Fruit fly (Drosophila melanogaster) whole organism, embryonic: ENCODE results near the gene CCDC53.

ENCODE experiments used
- ATbp ChIP-seq: fragments of 200-800 bp; sonication (Bioruptor generic); optimal IDR thresholded peaks from 2 replicates; lab custom pipeline; 2017; ENCODE audit warnings: missing biosample characterization, mild to moderate bottlenecking, missing genetic modification characterization, missing genetic modification reagents
- Bdp1 ChIP-seq: fragments of 200-800 bp; sonication (Bioruptor generic); optimal IDR thresholded peaks from 3 replicates; lab custom pipeline; 2016; ENCODE audit warnings: missing biosample characterization, missing genetic modification characterization
- C15 ChIP-seq: fragments of 200-800 bp; sonication (Bioruptor generic); IDR thresholded peaks from 3 replicates; pipeline ENCODE4 v1.3.6; 2022; ENCODE audit warnings: missing biosample characterization, missing genetic modification characterization
- CG11085 ChIP-seq: fragments of 200-800 bp; sonication (Bioruptor generic); IDR thresholded peaks from 2 replicates; pipeline ENCODE4 v1.3.6; 2022; ENCODE audit warnings: missing biosample characterization, missing genetic modification characterization
- CG1233 ChIP-seq: fragments of 200-800 bp; sonication (Bioruptor generic); optimal IDR thresholded peaks from 4 replicates; lab custom pipeline; 2018; ENCODE audit warnings: missing biosample characterization, mild to moderate bottlenecking, missing genetic modification characterization
- CG14710 ChIP-seq: fragments of 200-800 bp; sonication (Bioruptor generic); optimal IDR thresholded peaks from 3 replicates; lab custom pipeline; 2019; ENCODE audit warnings: missing biosample characterization, mild to moderate bottlenecking, missing genetic modification characterization, moderate library complexity
- CG14860 ChIP-seq: fragments of 200-800 bp; sonication (Bioruptor generic); IDR thresholded peaks from 3 replicates; pipeline ENCODE4 v1.3.6; 2022; ENCODE audit warnings: missing biosample characterization, missing genetic modification characterization; ENCODE audit not compliant: partially characterized antibody
- CG16813 ChIP-seq: fragments of 200-800 bp; sonication (Bioruptor generic); IDR thresholded peaks from 3 replicates; pipeline ENCODE4 v1.3.6; 2022; ENCODE audit warnings: missing biosample characterization, missing genetic modification characterization; ENCODE audit not compliant: partially characterized antibody
- CG17829 ChIP-seq: fragments of 200-800 bp; optimal IDR thresholded peaks from 2 replicates; lab custom pipeline; 2019; ENCODE audit warnings: missing biosample characterization, mild to moderate bottlenecking, missing genetic modification characterization, moderate library complexity
- CG18476 ChIP-seq: fragments of 200-800 bp; sonication (Bioruptor generic); optimal IDR thresholded peaks from 2 replicates; lab custom pipeline; 2016; ENCODE audit warnings: missing biosample characterization, mild to moderate bottlenecking, missing genetic modification characterization
- CG18599 ChIP-seq: fragments of 200-800 bp; sonication (Bioruptor generic); optimal IDR thresholded peaks from 3 replicates; lab custom pipeline; 2017; ENCODE audit warnings: missing biosample characterization, missing genetic modification characterization, mild to moderate bottlenecking, moderate library complexity, missing genetic modification reagents
- CG4404 ChIP-seq: fragments of 200-800 bp; sonication (Bioruptor generic); IDR thresholded peaks from 2 replicates; pipeline ENCODE4 v1.3.6; 2022; ENCODE audit warnings: missing biosample characterization, missing genetic modification characterization
- CG7928 ChIP-seq: fragments of 200-800 bp; sonication (Bioruptor generic); optimal IDR thresholded peaks from 2 replicates; lab custom pipeline; 2017; ENCODE audit warnings: missing biosample characterization, mild to moderate bottlenecking, missing genetic modification characterization
- CG9932 ChIP-seq: fragments of 200-800 bp; sonication (Bioruptor generic); IDR thresholded peaks from 2 replicates; pipeline ENCODE4 v1.3.6; 2022; ENCODE audit warnings: missing biosample characterization, missing genetic modification characterization
- Dfd ChIP-seq, 2 experiments: fragments of >200 bp; optimal IDR thresholded peaks; 2 replicates each; lab custom pipeline; 2017; ENCODE audit warnings: missing biosample characterization in 2 of 2, missing genetic modification characterization in 2 of 2
- Dip2 ChIP-seq: fragments of 200-800 bp; sonication (Bioruptor generic); IDR thresholded peaks from 2 replicates; pipeline ENCODE4 v1.3.6; 2022; ENCODE audit warnings: missing biosample characterization, missing genetic modification characterization
- GATAe ChIP-seq: fragments of 200-800 bp; sonication (Bioruptor generic); conservative IDR thresholded peaks from 2 replicates; pipeline ENCODE4 v1.3.6; 2022; ENCODE audit warnings: missing biosample characterization, missing genetic modification characterization
- HLH3B ChIP-seq: fragments of 200-800 bp; sonication (Bioruptor generic); IDR thresholded peaks from 2 replicates; pipeline ENCODE4 v1.3.6; 2022; ENCODE audit warnings: missing biosample characterization, missing genetic modification characterization
- Hr78 ChIP-seq, 2 experiments: fragments of 200-800 bp in 1 of 2; fragments of >200 bp in 1 of 2; sonication (Bioruptor generic) in 1 of 2; optimal IDR thresholded peaks; 2 replicates each; lab custom pipeline; 2017 to 2019; ENCODE audit warnings: missing biosample characterization in 2 of 2, missing genetic modification characterization in 2 of 2, mild to moderate bottlenecking in 1 of 2, moderate library complexity in 1 of 2
- MTF-1 ChIP-seq: fragments of 200-800 bp; sonication (Bioruptor generic); optimal IDR thresholded peaks from 2 replicates; lab custom pipeline; 2018; ENCODE audit warnings: missing biosample characterization, mild to moderate bottlenecking, missing genetic modification characterization, borderline replicate concordance
- Oli ChIP-seq: fragments of 200-800 bp; sonication (Bioruptor generic); optimal IDR thresholded peaks from 2 replicates; lab custom pipeline; 2018; ENCODE audit warnings: missing biosample characterization, mild to moderate bottlenecking, missing genetic modification characterization, moderate library complexity
- Pdp1 ChIP-seq, 2 experiments: fragments of 200-800 bp; sonication (Bioruptor generic); optimal IDR thresholded peaks; 3 replicates each; lab custom pipeline; 2016; ENCODE audit warnings: missing biosample characterization in 2 of 2, missing genetic modification characterization in 2 of 2, mild to moderate bottlenecking in 1 of 2, moderate library complexity in 1 of 2
- Poxn ChIP-seq: fragments of 200-800 bp; sonication (Bioruptor generic); IDR thresholded peaks from 2 replicates; pipeline ENCODE4 v1.3.6; 2022; ENCODE audit warnings: missing biosample characterization, missing genetic modification characterization
- Sry-δ ChIP-seq: fragments of 200-800 bp; sonication (Bioruptor generic); optimal IDR thresholded peaks from 2 replicates; lab custom pipeline; 2016; ENCODE audit warnings: missing biosample characterization, missing genetic modification characterization
- abd-A ChIP-seq: fragments of 200-800 bp; sonication (Bioruptor generic); optimal IDR thresholded peaks from 3 replicates; lab custom pipeline; 2019; ENCODE audit warnings: missing biosample characterization, mild to moderate bottlenecking, missing genetic modification characterization, moderate library complexity
- ato ChIP-seq: fragments of 200-800 bp; sonication (Bioruptor generic); IDR thresholded peaks from 2 replicates; pipeline ENCODE4 v1.3.6; 2022; ENCODE audit warnings: missing biosample characterization, missing genetic modification characterization; ENCODE audit not compliant: partially characterized antibody
- caup ChIP-seq: fragments of 200-800 bp; sonication (Bioruptor generic); optimal IDR thresholded peaks from 3 replicates; lab custom pipeline; 2017; ENCODE audit warnings: missing biosample characterization, mild to moderate bottlenecking, missing genetic modification characterization, moderate library complexity; ENCODE audit not compliant: severe bottlenecking
- corto ChIP-seq: fragments of 200-800 bp; sonication (Bioruptor generic); optimal IDR thresholded peaks from 2 replicates; lab custom pipeline; 2016; ENCODE audit warnings: missing biosample characterization, mild to moderate bottlenecking, missing genetic modification characterization, moderate library complexity
- emc ChIP-seq: fragments of 200-800 bp; sonication (Bioruptor generic); optimal IDR thresholded peaks from 2 replicates; lab custom pipeline; 2016; ENCODE audit warnings: missing biosample characterization, missing genetic modification characterization
- grau ChIP-seq: fragments of 200-800 bp; optimal IDR thresholded peaks from 3 replicates; lab custom pipeline; 2019; ENCODE audit warnings: missing biosample characterization, mild to moderate bottlenecking, missing genetic modification characterization, moderate library complexity
- gt ChIP-seq: fragments of 200-800 bp; sonication (Bioruptor generic); IDR thresholded peaks from 2 replicates; pipeline ENCODE4 v1.3.6; 2022; ENCODE audit warnings: missing biosample characterization, missing genetic modification characterization
- hb ChIP-seq: fragments of 200-800 bp; sonication (Bioruptor generic); IDR thresholded peaks from 3 replicates; pipeline ENCODE4 v1.3.6; 2022; ENCODE audit warnings: missing biosample characterization, missing genetic modification characterization; ENCODE audit not compliant: partially characterized antibody
- hbn ChIP-seq: fragments of 200-800 bp; sonication (Bioruptor generic); IDR thresholded peaks from 2 replicates; pipeline ENCODE4 v1.3.6; 2022; ENCODE audit warnings: missing biosample characterization, missing genetic modification characterization; ENCODE audit not compliant: partially characterized antibody
- ken ChIP-seq: fragments of 200-800 bp; sonication (Bioruptor generic); IDR thresholded peaks from 3 replicates; pipeline ENCODE4 v1.3.6; 2022; ENCODE audit warnings: missing biosample characterization, missing genetic modification characterization
- pnt ChIP-seq: fragments of 200-800 bp; sonication (Bioruptor generic); optimal IDR thresholded peaks from 3 replicates; lab custom pipeline; 2016; ENCODE audit warnings: missing biosample characterization, missing genetic modification characterization
- prd ChIP-seq, 3 experiments: fragments of >200 bp in 2 of 3; fragments of 200-800 bp in 1 of 3; sonication (Bioruptor generic) in 1 of 3; optimal IDR thresholded peaks in 2 of 3; IDR thresholded peaks in 1 of 3; 2 replicates in 2 of 3; 3 replicates in 1 of 3; pipeline versions ENCODE4 v1.3.6 to Lab custom; 2017 to 2022; ENCODE audit warnings: missing biosample characterization in 1 of 3, missing genetic modification characterization in 1 of 3
- pum ChIP-seq: fragments of 200-800 bp; sonication (Bioruptor generic); optimal IDR thresholded peaks from 2 replicates; lab custom pipeline; 2016; ENCODE audit warnings: missing biosample characterization, missing genetic modification characterization
- ranshi ChIP-seq: fragments of 200-800 bp; sonication (Bioruptor generic); IDR thresholded peaks from 2 replicates; pipeline ENCODE4 v1.3.6; 2022; ENCODE audit warnings: missing biosample characterization, missing genetic modification characterization
- ro ChIP-seq: fragments of 200-800 bp; sonication (Bioruptor generic); IDR thresholded peaks from 2 replicates; pipeline ENCODE4 v1.3.6; 2022; ENCODE audit warnings: missing biosample characterization, missing genetic modification characterization
- scrt ChIP-seq: fragments of 200-800 bp; sonication (Bioruptor generic); optimal IDR thresholded peaks from 2 replicates; lab custom pipeline; 2018; ENCODE audit warnings: missing biosample characterization, mild to moderate bottlenecking, missing genetic modification characterization, moderate library complexity
- sna ChIP-seq: fragments of 200-800 bp; sonication (Bioruptor generic); IDR thresholded peaks from 2 replicates; pipeline ENCODE4 v1.3.6; 2022; ENCODE audit warnings: missing biosample characterization, missing genetic modification characterization; ENCODE audit not compliant: partially characterized antibody
- sr ChIP-seq: fragments of 200-800 bp; sonication (Bioruptor generic); IDR thresholded peaks from 3 replicates; pipeline ENCODE4 v1.3.6; 2022; ENCODE audit warnings: missing biosample characterization, missing genetic modification characterization
- tap ChIP-seq: fragments of 200-800 bp; optimal IDR thresholded peaks from 3 replicates; lab custom pipeline; 2019; ENCODE audit warnings: missing biosample characterization, mild to moderate bottlenecking, missing genetic modification characterization, moderate library complexity
- tll ChIP-seq, 2 experiments: fragments of 200-800 bp in 1 of 2; fragments of >200 bp in 1 of 2; sonication (Bioruptor generic) in 1 of 2; optimal IDR thresholded peaks; 2 replicates each; lab custom pipeline; 2017 to 2019; ENCODE audit warnings: missing biosample characterization in 2 of 2, missing genetic modification characterization in 2 of 2, mild to moderate bottlenecking in 1 of 2, moderate library complexity in 1 of 2
- unpg ChIP-seq: fragments of 200-800 bp; sonication (Bioruptor generic); optimal IDR thresholded peaks from 3 replicates; lab custom pipeline; 2018; ENCODE audit warnings: missing biosample characterization, mild to moderate bottlenecking, missing genetic modification characterization, moderate library complexity

CCDC53 gene

DNA sequence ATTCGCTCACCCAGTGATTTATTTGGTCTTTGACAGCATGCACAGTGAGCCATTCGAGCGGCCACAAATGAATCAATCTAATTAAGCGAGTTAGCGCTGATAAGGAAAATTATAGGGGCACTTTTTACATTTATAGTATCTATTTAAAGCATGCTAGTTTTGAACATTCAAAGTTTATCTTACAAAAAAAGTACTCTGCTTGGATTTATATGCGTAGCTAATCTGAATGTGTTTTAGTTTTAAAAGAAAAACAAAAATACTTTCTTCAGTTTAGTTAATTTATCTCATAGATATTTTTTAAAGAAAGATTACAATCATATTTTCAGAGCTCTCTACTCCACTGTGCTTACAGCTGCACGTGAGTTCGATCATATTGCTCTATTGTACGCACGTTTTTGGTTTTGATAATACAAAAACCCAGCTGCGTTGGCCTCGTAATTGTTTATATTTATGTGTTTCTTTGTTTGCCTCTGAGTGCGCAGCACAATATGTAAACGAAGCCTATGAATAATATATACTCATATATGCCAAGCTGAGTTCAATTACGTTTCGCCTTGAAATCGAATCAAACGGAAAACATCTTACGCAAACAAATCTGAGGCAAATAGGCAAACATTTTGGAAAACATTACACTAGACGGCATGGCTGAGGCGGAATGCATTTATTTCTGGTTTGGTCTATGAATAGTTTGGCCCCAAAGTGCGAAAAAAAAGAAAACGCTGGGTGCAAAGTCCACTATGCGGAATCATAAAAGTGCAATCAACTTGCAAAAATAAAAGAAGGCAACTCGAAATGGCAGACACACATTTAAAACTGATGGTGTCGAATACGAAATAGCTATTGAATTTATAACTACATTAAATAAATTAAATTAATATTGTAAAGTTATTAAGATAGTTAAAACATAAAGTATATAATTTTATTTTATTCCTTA lies 38.9 kb upstream of the CCDC53 start (continued):
- TF ChIP-seq caup (GFP tag; lab: Kevin White, UChicago) (peak; percentile 83), CG1233 (GFP tag; lab: Kevin White, UChicago) (peak; percentile 85), C15 (peak; percentile 20; the same call in 1 of the 3 replicates), Pdp1 (GFP tag; optimal IDR thresholded peaks at IDR 0.05; lab: Kevin White, UChicago) (peak; percentile 73 to 80), CG11085 (GFP tag; lab: Robert Waterston, UW) (peak; percentile 52), CG4404 (peak; percentile 79), CG14860 (no peak), CG9932 (GFP tag; lab: Robert Waterston, UW) (peak; percentile 68), hbn (GFP tag; lab: Robert Waterston, UW) (no peak), tap (tag; lab: Kevin White, UChicago) (peak; percentile 72), abd-A (tag; lab: Kevin White, UChicago) (peak; percentile 64), Dip2 (GFP tag; lab: Robert Waterston, UW) (peak; percentile 27; the same call in 1 of the 2 replicates), scrt (GFP tag; lab: Kevin White, UChicago) (peak; percentile 75), gt (GFP tag; lab: Robert Waterston, UW) (peak; percentile 48; the same call in 1 of the 2 replicates), Sry-δ (GFP tag; lab: Kevin White, UChicago) (peak; percentile 44), sr (no peak), Dfd (GFP tag; optimal IDR thresholded peaks at IDR 0.05; lab: Kevin White, UChicago) (no peak), grau (tag; lab: Kevin White, UChicago) (peak; percentile 91), CG18476 (GFP tag; lab: Kevin White, UChicago) (peak; percentile 86), CG18599 (GFP tag; lab: Kevin White, UChicago) (peak; percentile 89), Oli (tag; lab: Kevin White, UChicago) (peak; percentile 91), corto (GFP tag; lab: Kevin White, UChicago) (peak; percentile 40), pum (GFP tag; lab: Kevin White, UChicago) (peak; percentile 71), CG7928 (GFP tag; lab: Kevin White, UChicago) (peak; percentile 25), ranshi (GFP tag; lab: Robert Waterston, UW) (peak; percentile 76; the same call in 1 of the 2 replicates), GATAe (GFP tag; lab: Robert Waterston, UW) (peak; percentile 70), tll (GFP tag; optimal IDR thresholded peaks at IDR 0.05; lab: Kevin White, UChicago) (no peak), hb (no peak), Bdp1 (GFP tag; lab: Kevin White, UChicago) (peak; percentile 81), ATbp (GFP tag; lab: Kevin White, UChicago) (peak; percentile 77), Poxn (GFP tag; lab: Robert Waterston, UW) (peak; percentile 61; the same call in 1 of the 2 replicates), unpg (GFP tag; lab: Kevin White, UChicago) (peak; percentile 84), CG16813 (GFP tag; lab: Robert Waterston, UW) (no peak), ro (GFP tag; lab: Robert Waterston, UW) (0 out of 2 replicates have a peak, but pooled peaks have one; percentile 39), emc (GFP tag; lab: Kevin White, UChicago) (peak; percentile 55), sna (no peak), ato (GFP tag; lab: Robert Waterston, UW) (no peak), HLH3B (GFP tag; lab: Robert Waterston, UW) (peak; percentile 71), CG17829 (tag; lab: Kevin White, UChicago) (peak; percentile 91), CG14710 (tag; lab: Kevin White, UChicago) (peak; percentile 87), pnt (GFP tag; lab: Kevin White, UChicago) (peak; percentile 68), ken (GFP tag; lab: Robert Waterston, UW) (0 out of 3 replicates have a peak, but pooled peaks have one; percentile 50), Hr78 (GFP tag; optimal IDR thresholded peaks at IDR 0.05; lab: Kevin White, UChicago) (peak in 1 of 2 experiments; percentile 54), MTF-1 (GFP tag; lab: Kevin White, UChicago) (no peak), prd (optimal IDR thresholded peaks at IDR 0.05; lab: Kevin White, UChicago) (no peak), prd (GFP tag; IDR thresholded peaks at IDR 0.05; lab: Robert Waterston, UW) (peak; percentile 85)
